Worm (Caenorhabditis elegans) whole organism, L1 larva: ENCODE data around the gene Y50D4C.3.

Experiments used
- ceh-82 ChIP-seq, 3 experiments: fragments of 150-350 bp in 1 of 3; sonication (generic microtip) in 2 of 3; optimal IDR thresholded peaks; 2 replicates each; lab custom pipeline; 2014 to 2017; ENCODE audit warnings: missing biosample characterization in 3 of 3, missing genetic modification characterization in 3 of 3
- egl-27 ChIP-seq, 2 experiments: fragments of 150-350 bp in 1 of 2; sonication (generic microtip); optimal IDR thresholded peaks; 3 replicates each; lab custom pipeline; 2017 to 2018; ENCODE audit warnings: missing biosample characterization in 2 of 2, missing genetic modification characterization in 2 of 2, missing genetic modification reagents in 2 of 2
- pqm-1 ChIP-seq: sonication (generic microtip); optimal IDR thresholded peaks from 3 replicates; lab custom pipeline; 2017; ENCODE audit warnings: missing biosample characterization, missing genetic modification characterization
- skn-1 ChIP-seq: fragments of 150-350 bp; optimal IDR thresholded peaks from 2 replicates; lab custom pipeline; 2014; ENCODE audit warnings: missing biosample characterization, missing genetic modification characterization

DNA sequence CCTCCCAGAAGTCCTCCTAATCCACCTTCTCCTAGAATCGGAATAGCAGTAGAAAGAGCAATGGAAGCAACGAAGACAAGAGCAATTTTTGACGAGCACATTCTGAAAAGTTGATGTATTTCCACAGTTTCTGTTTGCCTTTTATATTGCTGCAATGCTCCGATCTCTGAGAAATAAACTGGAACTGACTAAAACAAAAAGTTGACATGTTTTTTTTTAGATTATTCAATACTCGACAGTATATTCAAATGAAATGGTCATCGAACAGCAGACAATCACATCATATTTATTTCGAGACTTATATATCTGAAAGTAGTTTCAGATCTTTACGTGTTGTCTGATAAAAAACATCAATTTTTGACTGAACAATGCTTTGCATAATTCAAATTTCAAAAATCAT lies 54.6 kb downstream of the Y50D4C.3 start, which contains the start of gene srlf-21:
- no peak for TF ChIP-seq pqm-1 (tag; lab: Kevin White, UChicago)
- no peak for TF ChIP-seq ceh-82 (tag; optimal IDR thresholded peaks at IDR 0.05; lab: Kevin White, UChicago)
- no peak for TF ChIP-seq skn-1 (tag; lab: Kevin White, UChicago)
- TF ChIP-seq egl-27 (tag; optimal IDR thresholded peaks at IDR 0.05; lab: Kevin White, UChicago) = no peak
